Worm (Caenorhabditis elegans) whole organism, young adult: Measurements from ENCODE around the gene str-61.
A peak's percentile ranks its signal among the peaks of the same experiment; 100 is the strongest.

Experiments used
- B0019.2 ChIP-seq: fragments of 200-800 bp; sonication (Bioruptor generic); conservative IDR thresholded peaks from 2 replicates; pipeline ENCODE4 v1.3.6; 2022; ENCODE audit warnings: missing genetic modification reagents, missing genetic modification characterization, missing compliant biosample characterization
- C06A6.2 ChIP-seq: fragments of 200-800 bp; sonication (Bioruptor generic); conservative IDR thresholded peaks from 2 replicates; pipeline ENCODE4 v1.3.6; 2022; ENCODE audit warnings: missing genetic modification characterization, missing compliant biosample characterization
- D2030.7 ChIP-seq: fragments of 200-800 bp; sonication (Bioruptor generic); IDR thresholded peaks from 2 replicates; pipeline ENCODE4 v1.3.6; 2022; ENCODE audit warnings: missing genetic modification reagents, missing genetic modification characterization, missing compliant biosample characterization
- F39B2.1 ChIP-seq: fragments of 200-800 bp; sonication (Bioruptor generic); IDR thresholded peaks from 2 replicates; pipeline ENCODE4 v1.3.6; 2022; ENCODE audit warnings: missing genetic modification reagents, missing genetic modification characterization, missing compliant biosample characterization
- F52B5.7 ChIP-seq: sonication (generic microtip); optimal IDR thresholded peaks from 2 replicates; lab custom pipeline; 2016; ENCODE audit warnings: mild to moderate bottlenecking, missing genetic modification characterization, missing compliant biosample characterization
- F55B11.4 ChIP-seq: sonication (generic microtip); optimal IDR thresholded peaks from 2 replicates; lab custom pipeline; 2016; ENCODE audit warnings: missing compliant biosample characterization, missing genetic modification characterization, borderline replicate concordance; ENCODE audit not compliant: insufficient read depth
- K12H6.12 ChIP-seq: fragments of 200-800 bp; sonication (Bioruptor generic); optimal IDR thresholded peaks from 2 replicates; lab custom pipeline; 2018; ENCODE audit warnings: mild to moderate bottlenecking, missing genetic modification characterization, missing compliant biosample characterization
- T26A5.8 ChIP-seq: sonication (generic microtip); optimal IDR thresholded peaks from 2 replicates; lab custom pipeline; 2016; ENCODE audit warnings: missing genetic modification characterization, missing compliant biosample characterization
- Y53F4B.3 ChIP-seq: fragments of 200-800 bp; sonication (Bioruptor generic); IDR thresholded peaks from 2 replicates; pipeline ENCODE4 v1.3.6; 2022; ENCODE audit warnings: missing genetic modification reagents, missing genetic modification characterization, missing compliant biosample characterization
- ama-1 ChIP-seq, 3 experiments: fragments of 150-350 bp in 1 of 3; sonication (generic microtip) in 2 of 3; optimal IDR thresholded peaks; 2 replicates each; lab custom pipeline; 2014 to 2018; ENCODE audit warnings: missing biosample characterization in 2 of 3, missing genetic modification characterization in 2 of 3, missing genetic modification reagents in 2 of 3
- aptf-2 ChIP-seq: fragments of 200-800 bp; sonication (Bioruptor generic); conservative IDR thresholded peaks from 2 replicates; pipeline ENCODE4 v1.3.6; 2022; ENCODE audit warnings: missing genetic modification reagents, missing genetic modification characterization, missing compliant biosample characterization
- bed-1 ChIP-seq: fragments of 200-800 bp; sonication (Bioruptor generic); IDR thresholded peaks from 2 replicates; pipeline ENCODE4 v1.3.6; 2022; ENCODE audit warnings: missing genetic modification reagents, missing genetic modification characterization, missing compliant biosample characterization
- cebp-2 ChIP-seq: fragments of 200-800 bp; sonication (Bioruptor generic); IDR thresholded peaks from 2 replicates; pipeline ENCODE4 v1.3.6; 2022; ENCODE audit warnings: missing genetic modification characterization, missing compliant biosample characterization
- ceh-91 ChIP-seq: fragments of 200-800 bp; sonication (Bioruptor generic); IDR thresholded peaks from 2 replicates; pipeline ENCODE4 v1.3.6; 2022; ENCODE audit warnings: missing genetic modification reagents, missing genetic modification characterization, missing compliant biosample characterization
- die-1 ChIP-seq: sonication (generic microtip); optimal IDR thresholded peaks from 2 replicates; lab custom pipeline; 2016; ENCODE audit warnings: missing genotype, mild to moderate bottlenecking, missing genetic modification characterization, missing compliant biosample characterization
- dpff-1 ChIP-seq: sonication (generic microtip); optimal IDR thresholded peaks from 2 replicates; lab custom pipeline; 2017; ENCODE audit warnings: mild to moderate bottlenecking, missing genetic modification characterization, missing compliant biosample characterization
- egl-44 ChIP-seq: fragments of 200-800 bp; sonication (Bioruptor generic); IDR thresholded peaks from 2 replicates; pipeline ENCODE4 v1.3.6; 2022; ENCODE audit warnings: missing genetic modification reagents, missing genetic modification characterization, missing compliant biosample characterization
- ekl-4 ChIP-seq: fragments of 200-800 bp; sonication (Bioruptor generic); IDR thresholded peaks from 2 replicates; pipeline ENCODE4 v1.3.6; 2022; ENCODE audit warnings: missing genetic modification reagents, missing genetic modification characterization, missing compliant biosample characterization
- gei-17 ChIP-seq: fragments of 200-800 bp; sonication (Bioruptor generic); optimal IDR thresholded peaks from 2 replicates; lab custom pipeline; 2018; ENCODE audit warnings: mild to moderate bottlenecking, missing genetic modification characterization, missing compliant biosample characterization
- him-1 ChIP-seq: sonication (generic microtip); optimal IDR thresholded peaks from 2 replicates; lab custom pipeline; 2016; ENCODE audit warnings: missing genotype, missing genetic modification reagents, missing genetic modification characterization, missing compliant biosample characterization
- hmg-20 ChIP-seq: fragments of 200-800 bp; sonication (Bioruptor generic); IDR thresholded peaks from 2 replicates; pipeline ENCODE4 v1.3.6; 2022; ENCODE audit warnings: missing genetic modification reagents, missing genetic modification characterization, missing compliant biosample characterization
- let-526 ChIP-seq: fragments of 200-800 bp; sonication (Bioruptor generic); IDR thresholded peaks from 2 replicates; pipeline ENCODE4 v1.3.6; 2022; ENCODE audit warnings: missing genetic modification reagents, missing genetic modification characterization, missing compliant biosample characterization
- lin-26 ChIP-seq: fragments of 200-800 bp; sonication (Bioruptor generic); IDR thresholded peaks from 2 replicates; pipeline ENCODE4 v1.3.6; 2022; ENCODE audit warnings: missing genetic modification reagents, missing genetic modification characterization, missing compliant biosample characterization
- lir-1 ChIP-seq: fragments of 200-800 bp; sonication (Bioruptor generic); conservative IDR thresholded peaks from 2 replicates; pipeline ENCODE4 v1.3.6; 2022; ENCODE audit warnings: missing genetic modification reagents, missing genetic modification characterization, missing compliant biosample characterization
- madf-8 ChIP-seq: fragments of 200-800 bp; sonication (Bioruptor generic); conservative IDR thresholded peaks from 2 replicates; pipeline ENCODE4 v1.3.6; 2022; ENCODE audit warnings: missing genetic modification reagents, missing genetic modification characterization, missing compliant biosample characterization
- mes-4 ChIP-seq: sonication (generic microtip); optimal IDR thresholded peaks from 2 replicates; lab custom pipeline; 2016; ENCODE audit warnings: missing genotype, missing genetic modification characterization, missing compliant biosample characterization
- nfyb-1 ChIP-seq: fragments of 200-800 bp; sonication (Bioruptor generic); IDR thresholded peaks from 2 replicates; pipeline ENCODE4 v1.3.6; 2022; ENCODE audit warnings: missing genetic modification reagents, missing genetic modification characterization, missing compliant biosample characterization
- nhr-120 ChIP-seq: fragments of 200-800 bp; sonication (Bioruptor generic); IDR thresholded peaks from 2 replicates; pipeline ENCODE4 v1.3.6; 2022; ENCODE audit warnings: missing genetic modification characterization, missing compliant biosample characterization
- nhr-80 ChIP-seq: sonication (generic microtip); optimal IDR thresholded peaks from 2 replicates; lab custom pipeline; 2016; ENCODE audit warnings: missing genetic modification characterization, missing compliant biosample characterization
- nhr-90 ChIP-seq: sonication (generic microtip); optimal IDR thresholded peaks from 2 replicates; lab custom pipeline; 2016; ENCODE audit warnings: missing genotype, mild to moderate bottlenecking, missing genetic modification characterization, missing compliant biosample characterization
- rcor-1 ChIP-seq: fragments of 200-800 bp; sonication (Bioruptor generic); IDR thresholded peaks from 2 replicates; pipeline ENCODE4 v1.3.6; 2022; ENCODE audit warnings: missing genetic modification reagents, missing genetic modification characterization, missing compliant biosample characterization
- rpc-1 ChIP-seq, 2 experiments: fragments of 150-350 bp in 1 of 2; sonication (generic microtip) in 1 of 2; optimal IDR thresholded peaks; 2 replicates each; lab custom pipeline; 2014 to 2018; ENCODE audit warnings: missing biosample characterization in 1 of 2, missing genetic modification characterization in 1 of 2, missing genetic modification reagents in 1 of 2, missing genotype in 1 of 2
- sdz-38 ChIP-seq: sonication (generic microtip); optimal IDR thresholded peaks from 2 replicates; lab custom pipeline; 2016; ENCODE audit warnings: missing genotype, missing genetic modification characterization, missing compliant biosample characterization
- snpc-1.3 ChIP-seq: sonication (generic microtip); optimal IDR thresholded peaks from 2 replicates; lab custom pipeline; 2017; ENCODE audit warnings: missing genetic modification characterization, mild to moderate bottlenecking, missing compliant biosample characterization, antibody characterized with exemption, moderate library complexity, missing genotype, missing genetic modification reagents; ENCODE audit not compliant: insufficient read depth
- snpc-4 ChIP-seq, 5 experiments: fragments of 150-350 bp in 1 of 5; sonication (generic microtip) in 4 of 5; optimal IDR thresholded peaks; 2 replicates each; lab custom pipeline; 2014 to 2018; ENCODE audit warnings: missing genetic modification characterization in 5 of 5, missing biosample characterization in 3 of 5, antibody characterized with exemption in 2 of 5, mild to moderate bottlenecking in 2 of 5, missing compliant biosample characterization in 2 of 5, missing genotype in 2 of 5, moderate library complexity in 2 of 5, missing genetic modification reagents in 1 of 5
- tbp1 ChIP-seq: fragments of 200-800 bp; sonication (Bioruptor generic); optimal IDR thresholded peaks from 2 replicates; lab custom pipeline; 2018; ENCODE audit warnings: mild to moderate bottlenecking, missing genetic modification characterization, missing compliant biosample characterization
- unc-130 ChIP-seq: sonication (generic microtip); optimal IDR thresholded peaks from 2 replicates; lab custom pipeline; 2016; ENCODE audit warnings: missing genetic modification reagents, missing genetic modification characterization, missing compliant biosample characterization
- ztf-18 ChIP-seq: sonication (generic microtip); optimal IDR thresholded peaks from 2 replicates; lab custom pipeline; 2016; ENCODE audit warnings: missing genotype, mild to moderate bottlenecking, missing genetic modification characterization, missing compliant biosample characterization
- ztf-25 ChIP-seq: fragments of 200-800 bp; sonication (Bioruptor generic); IDR thresholded peaks from 2 replicates; pipeline ENCODE4 v1.3.6; 2022; ENCODE audit warnings: missing genetic modification reagents, missing genetic modification characterization, missing compliant biosample characterization
- ztf-26 ChIP-seq: sonication (generic microtip); optimal IDR thresholded peaks from 2 replicates; lab custom pipeline; 2017; ENCODE audit warnings: missing genetic modification characterization, missing compliant biosample characterization

str-61 gene

ce11 chrV:16648317-16649018 is 22.6 kb downstream of the str-61 start, which contains the start of gene W06G6.20 (continued):
- TF ChIP-seq snpc-4 (GFP tag; optimal IDR thresholded peaks at IDR 0.05; lab: Kevin White, UChicago) (peak; percentile 44), snpc-4 (tag; optimal IDR thresholded peaks at IDR 0.05; lab: Kevin White, UChicago) (peak in 3 of 4 experiments; percentile 29 to 85 (median 76)), sdz-38 (no peak), nhr-80 (peak; percentile 3), ekl-4 (GFP tag; lab: Robert Waterston, UW) (no peak), die-1 (tag; lab: Kevin White, UChicago) (peak; percentile 72), B0019.2 (GFP tag; lab: Robert Waterston, UW) (no peak), ztf-18 (tag; lab: Kevin White, UChicago) (peak; percentile 37)

ce11 chrV:16647093-16647492 is 24.0 kb downstream of the str-61 start, which contains the start of gene W06G6.10:
Gene W06G6.10, minus strand, starts transcription at chrV:16647193.
- no peak for TF ChIP-seq T26A5.8 (tag; lab: Kevin White, UChicago)
- no peak for TF ChIP-seq let-526 (GFP tag; lab: Robert Waterston, UW)
- no peak for TF ChIP-seq rpc-1 (optimal IDR thresholded peaks at IDR 0.05; lab: Kevin White, UChicago)
- no peak for TF ChIP-seq rpc-1 (tag; optimal IDR thresholded peaks at IDR 0.05; lab: Kevin White, UChicago)
- TF ChIP-seq madf-8 (GFP tag; lab: Robert Waterston, UW): no peak
- TF ChIP-seq rcor-1 (GFP tag; lab: Robert Waterston, UW): no peak
- no peak for TF ChIP-seq cebp-2
- TF ChIP-seq ama-1 (optimal IDR thresholded peaks at IDR 0.05; lab: Kevin White, UChicago): no peak
- TF ChIP-seq ama-1 (GFP tag; optimal IDR thresholded peaks at IDR 0.05; lab: Kevin White, UChicago): no peak
- no peak for TF ChIP-seq C06A6.2
- TF ChIP-seq lir-1 (GFP tag; lab: Robert Waterston, UW): no peak
- TF ChIP-seq Y53F4B.3: no peak
- no peak for TF ChIP-seq mes-4 (tag; lab: Kevin White, UChicago)
- TF ChIP-seq lin-26: no peak

ce11 chrV:16646372-16646771 is 24.7 kb downstream of the str-61 start, which contains the start of gene W06G6.9:
Gene W06G6.9, minus strand, starts transcription at chrV:16646472.
- TF ChIP-seq ceh-91: no peak
- TF ChIP-seq K12H6.12 (tag; lab: Kevin White, UChicago): no peak
- no peak for TF ChIP-seq F52B5.7 (tag; lab: Kevin White, UChicago)
- no peak for TF ChIP-seq unc-130 (GFP tag; lab: Kevin White, UChicago)
- TF ChIP-seq bed-1 (GFP tag; lab: Robert Waterston, UW): no peak
- no peak for TF ChIP-seq snpc-1.3 (tag; lab: Kevin White, UChicago)
- no peak for TF ChIP-seq D2030.7 (GFP tag; lab: Robert Waterston, UW)
- TF ChIP-seq F39B2.1: no peak
- TF ChIP-seq ztf-26 (tag; lab: Kevin White, UChicago): no peak
- TF ChIP-seq F55B11.4 (tag; lab: Kevin White, UChicago): no peak
- TF ChIP-seq hmg-20 (GFP tag; lab: Robert Waterston, UW): no peak
- no peak for TF ChIP-seq aptf-2 (GFP tag; lab: Robert Waterston, UW)
- TF ChIP-seq, all 124 proteins: peak for 0

ce11 chrV:16645201-16645940 is 25.7 kb downstream of the str-61 start, which contains the start of gene W06G6.17:
Gene W06G6.17, minus strand, starts transcription at chrV:16645251.
- TF ChIP-seq tbp1 (GFP tag; lab: Kevin White, UChicago): peak; percentile 86
- no peak for TF ChIP-seq nhr-120 (GFP tag; lab: Robert Waterston, UW)
- 0 out of 2 replicates have a peak, but pooled peaks have one; percentile 20 for TF ChIP-seq ztf-25 (GFP tag; lab: Robert Waterston, UW)
- peak; percentile 56 for TF ChIP-seq die-1 (tag; lab: Kevin White, UChicago)
- peak; percentile 15 for TF ChIP-seq snpc-4 (GFP tag; optimal IDR thresholded peaks at IDR 0.05; lab: Kevin White, UChicago)
- peak in 3 of 4 experiments; percentile 42 to 86 (median 79) for TF ChIP-seq snpc-4 (tag; optimal IDR thresholded peaks at IDR 0.05; lab: Kevin White, UChicago)
- no peak for TF ChIP-seq egl-44 (GFP tag; lab: Robert Waterston, UW)
- no peak for TF ChIP-seq gei-17 (GFP tag; lab: Kevin White, UChicago)
- TF ChIP-seq dpff-1 (tag; lab: Kevin White, UChicago): no peak
- peak; percentile 48 for TF ChIP-seq nhr-90 (tag; lab: Kevin White, UChicago)
- TF ChIP-seq ceh-91: no peak
- TF ChIP-seq rpc-1 (optimal IDR thresholded peaks at IDR 0.05; lab: Kevin White, UChicago): peak; percentile 63
- peak; percentile 78 for TF ChIP-seq rpc-1 (tag; optimal IDR thresholded peaks at IDR 0.05; lab: Kevin White, UChicago)
- TF ChIP-seq him-1 (tag; lab: Kevin White, UChicago): peak; percentile 56
- peak; percentile 69; the same call in 1 of the 2 replicates for TF ChIP-seq nfyb-1 (GFP tag; lab: Robert Waterston, UW)
- TF ChIP-seq ztf-18 (tag; lab: Kevin White, UChicago): peak; percentile 20
